Worm (Caenorhabditis elegans): Measurements from ENCODE around the gene F02C12.3.

DNA sequence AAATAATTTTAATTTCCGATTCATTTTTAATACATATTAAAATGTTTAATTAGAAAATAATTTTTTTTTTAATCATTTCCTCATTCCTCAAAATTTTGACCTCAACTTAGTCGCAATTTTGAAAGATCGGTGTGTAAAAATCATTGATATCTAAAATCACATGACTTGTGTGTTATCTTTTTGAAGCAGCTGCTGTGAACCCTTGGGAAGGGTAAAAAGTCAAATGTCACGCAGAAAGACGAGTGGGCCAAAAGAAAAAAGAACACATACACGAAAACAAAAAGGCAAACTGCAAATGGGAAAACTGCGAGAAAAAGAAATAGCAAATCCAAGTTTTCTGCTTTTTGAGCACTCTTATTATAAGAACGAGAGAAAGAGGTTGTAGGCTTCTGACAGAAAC lies 13.5 kb upstream of the F02C12.3 start:
- TF ChIP-seq ceh-13 (GFP tag; optimal IDR thresholded peaks at IDR 0.05): no peak
- TF ChIP-seq ets-7 (tag; optimal IDR thresholded peaks at IDR 0.05): no peak
- TF ChIP-seq ama-1 (optimal IDR thresholded peaks at IDR 0.05): no peak
- no peak for TF ChIP-seq flt-1 (GFP tag; IDR thresholded peaks at IDR 0.05)
- no peak for TF ChIP-seq ceh-36 (tag; optimal IDR thresholded peaks at IDR 0.05)
- TF ChIP-seq hnd-1 (tag; optimal IDR thresholded peaks at IDR 0.05): no peak
- TF ChIP-seq tra-4 (tag; optimal IDR thresholded peaks at IDR 0.05): no peak
- TF ChIP-seq F13C5.2 (tag; optimal IDR thresholded peaks at IDR 0.05): no peak
- no peak for TF ChIP-seq scrt-1 (GFP tag; IDR thresholded peaks at IDR 0.05)
- no peak for TF ChIP-seq tbx-37 (GFP tag; conservative IDR thresholded peaks at IDR 0.05)
- TF ChIP-seq pes-1 (GFP tag; IDR thresholded peaks at IDR 0.05): no peak
- TF ChIP-seq B0310.2 (tag; optimal IDR thresholded peaks at IDR 0.05): no peak
- TF ChIP-seq hmg-4 (GFP tag; optimal IDR thresholded peaks at IDR 0.05): no peak
